Worm (Caenorhabditis elegans): ENCODE measurements around the gene cdo-1.

Gene cdo-1

ce11 chrX:823736-824135 lies 39.6 kb downstream of the cdo-1 start (continued):
- TF ChIP-seq nhr-237 (tag; optimal IDR thresholded peaks at IDR 0.05) = no peak
- TF ChIP-seq ces-1 (GFP tag; optimal IDR thresholded peaks at IDR 0.05) = no peak
- no peak for TF ChIP-seq daf-19 (GFP tag; conservative IDR thresholded peaks at IDR 0.05)
- no peak for TF ChIP-seq lin-15B (tag; optimal IDR thresholded peaks at IDR 0.05)
- TF ChIP-seq F49E8.2 (tag; optimal IDR thresholded peaks at IDR 0.05; ENCODE audit: borderline replicate concordance) = no peak
- TF ChIP-seq tag-97 (GFP tag; IDR thresholded peaks at IDR 0.05) = no peak
- TF ChIP-seq aha-1 (tag) = peak; percentile 81
- TF ChIP-seq lin-13 (GFP tag; optimal IDR thresholded peaks at IDR 0.05) = no peak
- TF ChIP-seq ceh-20 (GFP tag; IDR thresholded peaks at IDR 0.05) = no peak
- no peak for TF ChIP-seq madf-5 (GFP tag; IDR thresholded peaks at IDR 0.05)
- no peak for TF ChIP-seq ZK546.5 (tag; optimal IDR thresholded peaks at IDR 0.05)
- no peak for TF ChIP-seq lin-39 (tag; optimal IDR thresholded peaks at IDR 0.05)
- no peak for TF ChIP-seq aly-2 (tag; optimal IDR thresholded peaks at IDR 0.05)
- no peak for TF ChIP-seq ceh-28 (tag; optimal IDR thresholded peaks at IDR 0.05)
- no peak for TF ChIP-seq Y75B8A.6 (GFP tag; IDR thresholded peaks at IDR 0.05)
- no peak for TF ChIP-seq ama-1 (optimal IDR thresholded peaks at IDR 0.05)
- peak; percentile 87 for TF ChIP-seq nhr-77 (tag; optimal IDR thresholded peaks at IDR 0.05)
- TF ChIP-seq nhr-10 (tag; optimal IDR thresholded peaks at IDR 0.05) = no peak
- TF ChIP-seq nhr-11 (tag; optimal IDR thresholded peaks at IDR 0.05) = no peak
- peak; percentile 74 for TF ChIP-seq hlh-11 (tag; optimal IDR thresholded peaks at IDR 0.05)
- no peak for TF ChIP-seq mxl-2 (GFP tag; conservative IDR thresholded peaks at IDR 0.05)
- peak; percentile 80 for TF ChIP-seq dmd-6 (GFP tag; IDR thresholded peaks at IDR 0.05)
- no peak for TF ChIP-seq nhr-48 (tag; optimal IDR thresholded peaks at IDR 0.05)
- TF ChIP-seq mxl-3 (GFP tag; optimal IDR thresholded peaks at IDR 0.05) = no peak

ce11 chrX:817984-818383 lies 45.4 kb downstream of the cdo-1 start:
- TF ChIP-seq ceh-20 (GFP tag; IDR thresholded peaks at IDR 0.05) (no peak), aha-1 (tag) (peak; percentile 83), unc-62 (GFP tag; optimal IDR thresholded peaks at IDR 0.05 in 1 of 2) (peak in 1 of 2 experiments; percentile 64), unc-62 (tag; optimal IDR thresholded peaks at IDR 0.05) (no peak)

DNA sequence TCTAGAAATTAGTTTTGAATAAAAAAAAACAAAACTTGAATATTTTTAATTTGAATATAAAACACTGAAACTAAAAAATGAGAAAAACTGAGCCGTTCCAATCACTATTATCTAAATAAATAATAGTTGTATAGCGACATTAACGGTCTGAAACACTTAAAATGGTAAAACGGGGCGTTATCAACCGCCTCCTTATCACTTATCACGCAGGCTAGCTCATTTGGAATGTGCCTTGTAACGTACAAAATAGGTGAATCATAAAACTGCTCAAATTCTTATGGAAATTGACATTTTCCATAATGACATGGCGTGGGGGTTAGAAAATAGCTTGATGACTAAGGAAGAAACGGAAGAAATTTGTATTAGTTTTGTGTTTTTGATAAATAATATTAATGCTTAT lies 47.4 kb downstream of the cdo-1 start, which contains the start of gene ifd-2:
ifd-2 (minus strand) TSS at position 1 of the 400 bp plus-strand sequence.
- TF ChIP-seq egl-27 (tag; optimal IDR thresholded peaks at IDR 0.05) (no peak), tag-97 (GFP tag; IDR thresholded peaks at IDR 0.05) (no peak), dmd-8 (GFP tag; IDR thresholded peaks at IDR 0.05) (no peak), mes-2 (tag; optimal IDR thresholded peaks at IDR 0.05; ENCODE audit: poor library complexity, severe bottlenecking) (peak; percentile 1), nhr-102 (tag; optimal IDR thresholded peaks at IDR 0.05) (peak; percentile 12), dpl-1 (GFP tag; optimal IDR thresholded peaks at IDR 0.05) (no peak), lin-38 (GFP tag; IDR thresholded peaks at IDR 0.05) (no peak), tra-1 (GFP tag; IDR thresholded peaks at IDR 0.05) (peak; percentile 70; the same call in 1 of the 2 replicates), Y75B8A.6 (GFP tag; IDR thresholded peaks at IDR 0.05) (no peak), daf-16 (GFP tag; optimal IDR thresholded peaks at IDR 0.05) (no peak), daf-16 (tag; optimal IDR thresholded peaks at IDR 0.05) (peak; percentile 55), dmd-6 (GFP tag; IDR thresholded peaks at IDR 0.05) (peak; percentile 69), lim-7 (GFP tag; IDR thresholded peaks at IDR 0.05) (no peak), pqm-1 (tag; optimal IDR thresholded peaks at IDR 0.05) (peak; percentile 87), D1046.2 (GFP tag; IDR thresholded peaks at IDR 0.05) (no peak), php-3 (GFP tag; IDR thresholded peaks at IDR 0.05) (peak; percentile 73), nhr-237 (tag; optimal IDR thresholded peaks at IDR 0.05) (no peak), hlh-11 (tag; optimal IDR thresholded peaks at IDR 0.05) (peak; percentile 48), Y105C5A.15 (GFP tag; IDR thresholded peaks at IDR 0.05) (no peak), dve-1 (tag; optimal IDR thresholded peaks at IDR 0.05; ENCODE audit: insufficient read depth) (peak; percentile 54), madf-5 (GFP tag; IDR thresholded peaks at IDR 0.05) (no peak), ctbp-1 (GFP tag; IDR thresholded peaks at IDR 0.05) (no peak), nhr-28 (tag; optimal IDR thresholded peaks at IDR 0.05) (peak; percentile 53), T26A8.4 (GFP tag; IDR thresholded peaks at IDR 0.05) (no peak)

Data from whole organism, L4 larva.